Fruit fly (Drosophila melanogaster): ENCODE measurements around the gene CG5890.

DNA sequence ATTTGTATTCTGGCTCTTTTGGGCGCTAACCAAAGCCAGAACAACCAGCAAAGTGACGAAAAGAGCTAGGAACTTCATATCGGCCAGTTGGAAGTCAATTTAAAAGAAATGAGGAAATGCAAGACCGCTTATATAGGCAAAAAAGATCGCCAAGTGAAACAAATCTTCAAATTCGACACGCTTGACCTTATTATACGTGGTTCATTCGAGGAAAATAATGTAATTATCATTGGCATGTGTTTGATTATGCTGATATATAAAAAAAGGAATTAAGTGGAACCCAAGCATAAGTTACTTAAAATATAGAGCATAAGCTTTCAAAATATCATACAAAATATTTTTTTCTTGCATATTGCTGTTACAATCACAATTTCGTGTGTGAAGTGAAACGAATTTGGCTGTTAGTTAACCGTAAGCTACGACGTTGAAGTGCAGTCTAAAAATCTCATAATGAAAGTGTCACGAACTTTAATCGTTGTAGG is 24.1 kb upstream of the CG5890 start, which contains the start of the genes Mst57Da and alpha4GT2:
- TF ChIP-seq CG3163 (GFP tag; optimal IDR thresholded peaks at IDR 0.05) (no peak), luna (GFP tag; optimal IDR thresholded peaks at IDR 0.05) (no peak), Opbp (GFP tag; IDR thresholded peaks at IDR 0.05; ENCODE audit: partially characterized antibody) (no peak)
